Worm (Caenorhabditis elegans) whole organism, L2 larva: ENCODE results near the gene F35E8.13.
"Not testable (repeated sequence)": the region's sequence is repeated elsewhere in the genome, so short reads cannot be mapped to it uniquely, and the experiment has no call there.

ENCODE experiments used
- F13H6.1 ChIP-seq: sonication (generic microtip); optimal IDR thresholded peaks from 2 replicates; lab custom pipeline; 2016; ENCODE audit warnings: missing genetic modification characterization, missing compliant biosample characterization
- alr-1 ChIP-seq: fragments of 150-350 bp; optimal IDR thresholded peaks from 2 replicates; lab custom pipeline; 2014; ENCODE audit warnings: missing biosample characterization, missing genetic modification characterization
- aly-2 ChIP-seq: fragments of 150-350 bp; optimal IDR thresholded peaks from 2 replicates; lab custom pipeline; 2014; ENCODE audit warnings: missing biosample characterization, missing genetic modification characterization
- ama-1 ChIP-seq: fragments of 150-350 bp; optimal IDR thresholded peaks from 2 replicates; lab custom pipeline; 2018; ENCODE audit warnings: inconsistent platforms
- ceh-16 ChIP-seq: fragments of 150-350 bp; optimal IDR thresholded peaks from 2 replicates; lab custom pipeline; 2014; ENCODE audit warnings: missing biosample characterization, missing genetic modification characterization
- ceh-82 ChIP-seq: fragments of 150-350 bp; optimal IDR thresholded peaks from 2 replicates; lab custom pipeline; 2014; ENCODE audit warnings: missing biosample characterization, missing genetic modification characterization
- crh-2 ChIP-seq: sonication (generic microtip); optimal IDR thresholded peaks from 2 replicates; lab custom pipeline; 2017; ENCODE audit warnings: missing biosample characterization, missing genetic modification characterization
- dmd-4 ChIP-seq: sonication (generic microtip); optimal IDR thresholded peaks from 2 replicates; lab custom pipeline; 2017; ENCODE audit warnings: missing biosample characterization, missing genetic modification characterization
- egl-27 ChIP-seq: sonication (generic microtip); optimal IDR thresholded peaks from 3 replicates; lab custom pipeline; 2017; ENCODE audit warnings: missing biosample characterization, missing genetic modification reagents, missing genetic modification characterization
- elt-1 ChIP-seq: fragments of 150-350 bp; optimal IDR thresholded peaks from 2 replicates; lab custom pipeline; 2014; ENCODE audit warnings: missing biosample characterization, missing genetic modification characterization
- lin-39 ChIP-seq: fragments of 150-350 bp; optimal IDR thresholded peaks from 2 replicates; lab custom pipeline; 2014; ENCODE audit warnings: missing biosample characterization, missing genetic modification reagents, missing genetic modification characterization
- lsy-2 ChIP-seq, 2 experiments: fragments of 150-350 bp in 1 of 2; sonication (generic microtip) in 1 of 2; optimal IDR thresholded peaks; 2 replicates each; lab custom pipeline; 2014 to 2017; ENCODE audit warnings: missing biosample characterization in 2 of 2, missing genetic modification characterization in 2 of 2
- mab-5 ChIP-seq: fragments of 150-350 bp; optimal IDR thresholded peaks from 2 replicates; lab custom pipeline; 2014; ENCODE audit warnings: missing biosample characterization, missing genetic modification characterization
- mbf-1 ChIP-seq: sonication (generic microtip); optimal IDR thresholded peaks from 2 replicates; lab custom pipeline; 2017; ENCODE audit warnings: missing biosample characterization, missing genetic modification characterization
- mdl-1 ChIP-seq, 2 experiments: fragments of 150-350 bp in 1 of 2; sonication (generic microtip) in 1 of 2; optimal IDR thresholded peaks; 2 replicates each; lab custom pipeline; 2017; ENCODE audit warnings: missing biosample characterization in 2 of 2, missing genetic modification characterization in 2 of 2
- nhr-10 ChIP-seq: sonication (generic microtip); optimal IDR thresholded peaks from 2 replicates; lab custom pipeline; 2017; ENCODE audit warnings: missing biosample characterization, missing genetic modification characterization
- nhr-11 ChIP-seq: fragments of 150-350 bp; optimal IDR thresholded peaks from 2 replicates; lab custom pipeline; 2014; ENCODE audit warnings: missing biosample characterization, missing genetic modification characterization
- nhr-12 ChIP-seq: fragments of 150-350 bp; optimal IDR thresholded peaks from 2 replicates; lab custom pipeline; 2014; ENCODE audit warnings: missing biosample characterization, missing genetic modification characterization
- nhr-129 ChIP-seq: fragments of 150-350 bp; optimal IDR thresholded peaks from 2 replicates; lab custom pipeline; 2014; ENCODE audit warnings: missing biosample characterization, missing genetic modification characterization
- nhr-21 ChIP-seq: fragments of 150-350 bp; optimal IDR thresholded peaks from 2 replicates; lab custom pipeline; 2014; ENCODE audit warnings: missing biosample characterization, missing genetic modification characterization
- nhr-237 ChIP-seq: fragments of 150-350 bp; optimal IDR thresholded peaks from 2 replicates; lab custom pipeline; 2014; ENCODE audit warnings: missing biosample characterization, missing genetic modification characterization
- nhr-25 ChIP-seq: fragments of 150-350 bp; sonication (generic microtip); optimal IDR thresholded peaks from 3 replicates; lab custom pipeline; 2014; ENCODE audit warnings: missing biosample characterization, missing genetic modification characterization
- nhr-6 ChIP-seq: fragments of 150-350 bp; optimal IDR thresholded peaks from 2 replicates; lab custom pipeline; 2014; ENCODE audit warnings: missing biosample characterization, missing genetic modification characterization
- nhr-77 ChIP-seq: fragments of 150-350 bp; optimal IDR thresholded peaks from 2 replicates; lab custom pipeline; 2014; ENCODE audit warnings: missing biosample characterization, missing genetic modification characterization
- peb-1 ChIP-seq: fragments of 150-350 bp; optimal IDR thresholded peaks from 2 replicates; lab custom pipeline; 2014; ENCODE audit warnings: missing biosample characterization, missing genetic modification characterization
- sem-4 ChIP-seq: fragments of 150-350 bp; optimal IDR thresholded peaks from 2 replicates; lab custom pipeline; 2014; ENCODE audit warnings: missing biosample characterization, missing genetic modification reagents, missing genetic modification characterization
- skn-1 ChIP-seq: sonication (generic microtip); optimal IDR thresholded peaks from 2 replicates; lab custom pipeline; 2017; ENCODE audit warnings: missing biosample characterization, missing genetic modification characterization
- sma-3 ChIP-seq: sonication (generic microtip); optimal IDR thresholded peaks from 2 replicates; lab custom pipeline; 2016; ENCODE audit warnings: missing genetic modification reagents, missing genetic modification characterization, missing compliant biosample characterization
- sma-9 ChIP-seq, 2 experiments: fragments of 150-350 bp in 1 of 2; sonication (generic microtip) in 1 of 2; optimal IDR thresholded peaks; 2 replicates each; lab custom pipeline; 2014 to 2016; ENCODE audit warnings: missing genetic modification characterization in 2 of 2, mild to moderate bottlenecking in 1 of 2, missing biosample characterization in 1 of 2, missing compliant biosample characterization in 1 of 2, missing genetic modification reagents in 1 of 2, moderate library complexity in 1 of 2
- snpc-4 ChIP-seq: fragments of 150-350 bp; optimal IDR thresholded peaks from 2 replicates; lab custom pipeline; 2014; ENCODE audit warnings: missing biosample characterization, missing genetic modification characterization
- unc-55 ChIP-seq: fragments of 150-350 bp; sonication (generic microtip); optimal IDR thresholded peaks from 3 replicates; lab custom pipeline; 2014; ENCODE audit warnings: missing biosample characterization, missing genetic modification reagents, missing genetic modification characterization
- zag-1 ChIP-seq: fragments of 150-350 bp; optimal IDR thresholded peaks from 2 replicates; lab custom pipeline; 2014; ENCODE audit warnings: missing biosample characterization, missing genetic modification characterization
- ztf-1 ChIP-seq: fragments of 200-800 bp; sonication (Bioruptor generic); conservative IDR thresholded peaks from 2 replicates; pipeline ENCODE4 v1.3.6; 2022; ENCODE audit warnings: missing genetic modification characterization, missing compliant biosample characterization
- ztf-11 ChIP-seq: sonication (generic microtip); optimal IDR thresholded peaks from 2 replicates; lab custom pipeline; 2017; ENCODE audit warnings: missing biosample characterization, missing genetic modification characterization
- ztf-4 ChIP-seq: fragments of 150-350 bp; optimal IDR thresholded peaks from 2 replicates; lab custom pipeline; 2014; ENCODE audit warnings: missing biosample characterization, missing genetic modification characterization

The F35E8.13 gene

ce11 chrV:15929882-15930281 is 6.8 kb downstream of the F35E8.13 start, which contains the start of gene srbc-77:
TSS of gene srbc-77 (plus strand) at chrV:15930182.
- TF ChIP-seq ztf-1 (GFP tag; lab: Robert Waterston, UW); egl-27 (tag; lab: Kevin White, UChicago); ztf-4: not testable (repeated sequence)

DNA sequence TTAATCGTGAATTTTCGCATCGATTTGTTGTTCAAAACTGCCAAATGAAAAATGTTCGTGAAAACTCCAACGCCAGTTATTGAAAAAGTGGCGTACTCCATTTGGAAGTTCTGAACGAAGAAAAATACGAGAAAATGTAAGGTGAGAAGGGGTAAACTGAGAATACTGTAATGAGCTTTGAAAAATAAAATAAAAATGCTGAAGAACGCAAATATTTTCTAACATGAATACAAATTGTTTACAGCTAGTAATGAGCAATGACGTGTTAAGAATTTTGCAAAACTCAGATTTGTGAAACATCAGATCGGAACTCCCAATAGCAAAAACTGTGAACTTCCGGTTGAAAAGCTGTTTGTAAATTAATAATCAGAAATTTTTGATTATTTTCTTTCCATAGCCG is 9.3 kb downstream of the F35E8.13 start, which contains the start of gene srw-26:
TSS of gene srw-26 (minus strand) at position 101 of the 400 bp plus-strand sequence.
- TF ChIP-seq crh-2 (tag; lab: Kevin White, UChicago), result no peak
- no peak for TF ChIP-seq nhr-25 (tag; lab: Kevin White, UChicago)
- TF ChIP-seq ama-1 (lab: Kevin White, UChicago), result no peak
- no peak for TF ChIP-seq nhr-77
- TF ChIP-seq ztf-11 (tag; lab: Kevin White, UChicago), result no peak

- TF ChIP-seq skn-1 (tag; lab: Kevin White, UChicago) (no peak), ceh-16 (tag; lab: Kevin White, UChicago) (no peak)
Measured at ce11 chrV:15940254-15940653, 17.2 kb downstream of the F35E8.13 start, which contains the start of gene srw-55. TSS of gene srw-55 (minus strand) at chrV:15940354.

ce11 chrV:15943125-15943524 is 20.0 kb downstream of the F35E8.13 start, which contains the start of gene srw-53:
TSS of gene srw-53 (plus strand) at chrV:15943425.
- TF ChIP-seq nhr-237 (tag; lab: Kevin White, UChicago) (no peak), nhr-21 (tag; lab: Kevin White, UChicago) (no peak), skn-1 (tag; lab: Kevin White, UChicago) (no peak)

ce11 chrV:15950903-15951302 is 27.8 kb downstream of the F35E8.13 start, which contains the start of gene srw-59:
TSS of gene srw-59 (minus strand) at chrV:15951003.
- TF ChIP-seq sem-4 (tag; lab: Kevin White, UChicago), result no peak
- no peak for TF ChIP-seq lin-39
- no peak for TF ChIP-seq ztf-11 (tag; lab: Kevin White, UChicago)
- no peak for TF ChIP-seq sma-9 (GFP tag; optimal IDR thresholded peaks at IDR 0.05; lab: Kevin White, UChicago)
- TF ChIP-seq sma-9 (tag; optimal IDR thresholded peaks at IDR 0.05; lab: Kevin White, UChicago), result no peak
- TF ChIP-seq peb-1 (tag; lab: Kevin White, UChicago), result no peak
- no peak for TF ChIP-seq F13H6.1 (tag; lab: Kevin White, UChicago)
- no peak for TF ChIP-seq mbf-1 (tag; lab: Kevin White, UChicago)
- no peak for TF ChIP-seq mdl-1 (tag; optimal IDR thresholded peaks at IDR 0.05; lab: Kevin White, UChicago)
- TF ChIP-seq lsy-2 (tag; optimal IDR thresholded peaks at IDR 0.05; lab: Kevin White, UChicago), result no peak
- TF ChIP-seq nhr-6, result no peak
- no peak for TF ChIP-seq sma-3 (GFP tag; lab: Kevin White, UChicago)
- TF ChIP-seq alr-1 (tag; lab: Kevin White, UChicago), result no peak
- no peak for TF ChIP-seq snpc-4 (tag; lab: Kevin White, UChicago)
- no peak for TF ChIP-seq zag-1
- no peak for TF ChIP-seq nhr-129 (tag; lab: Kevin White, UChicago)
- TF ChIP-seq crh-2 (tag; lab: Kevin White, UChicago), result no peak
- TF ChIP-seq aly-2, result no peak
- TF ChIP-seq ama-1 (lab: Kevin White, UChicago), result no peak
- no peak for TF ChIP-seq skn-1 (tag; lab: Kevin White, UChicago)
- TF ChIP-seq nhr-11 (tag; lab: Kevin White, UChicago), result no peak

DNA sequence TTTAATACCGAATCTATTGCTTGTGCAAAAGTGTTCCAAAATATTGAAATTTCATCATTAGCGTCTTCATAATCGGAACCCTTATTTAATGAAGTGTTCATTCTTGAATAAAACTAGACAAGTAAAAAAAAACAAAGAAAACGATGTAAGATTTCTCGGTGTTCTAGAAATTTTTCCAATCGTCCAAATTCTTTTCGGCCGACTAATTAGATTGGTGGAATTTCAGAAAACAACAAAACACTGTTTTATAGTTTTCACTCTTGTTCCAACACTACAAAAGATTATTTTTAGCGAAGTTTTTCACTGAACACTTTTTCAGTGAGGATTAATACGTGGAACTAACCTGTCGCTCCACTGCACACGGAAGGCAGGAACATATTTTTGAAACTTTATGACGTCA is 29.7 kb downstream of the F35E8.13 start, which contains the start of gene srw-56:
TSS of gene srw-56 (minus strand) at position 101 of the 400 bp plus-strand sequence.
- TF ChIP-seq ceh-82 (no peak), ztf-4 (no peak), sma-3 (GFP tag; lab: Kevin White, UChicago) (no peak), nhr-21 (tag; lab: Kevin White, UChicago) (no peak), dmd-4 (no peak), nhr-12 (no peak), F13H6.1 (tag; lab: Kevin White, UChicago) (no peak), lin-39 (no peak), peb-1 (tag; lab: Kevin White, UChicago) (no peak), nhr-237 (tag; lab: Kevin White, UChicago) (no peak), mab-5 (no peak), nhr-6 (no peak), mdl-1 (tag; optimal IDR thresholded peaks at IDR 0.05; lab: Kevin White, UChicago) (no peak), nhr-10 (tag; lab: Kevin White, UChicago) (no peak), alr-1 (tag; lab: Kevin White, UChicago) (no peak), zag-1 (no peak), unc-55 (no peak), mbf-1 (tag; lab: Kevin White, UChicago) (no peak), elt-1 (tag; lab: Kevin White, UChicago) (no peak)
